Fruit fly (Drosophila melanogaster): ENCODE data around the gene CG7920.

The CG7920 gene

DNA sequence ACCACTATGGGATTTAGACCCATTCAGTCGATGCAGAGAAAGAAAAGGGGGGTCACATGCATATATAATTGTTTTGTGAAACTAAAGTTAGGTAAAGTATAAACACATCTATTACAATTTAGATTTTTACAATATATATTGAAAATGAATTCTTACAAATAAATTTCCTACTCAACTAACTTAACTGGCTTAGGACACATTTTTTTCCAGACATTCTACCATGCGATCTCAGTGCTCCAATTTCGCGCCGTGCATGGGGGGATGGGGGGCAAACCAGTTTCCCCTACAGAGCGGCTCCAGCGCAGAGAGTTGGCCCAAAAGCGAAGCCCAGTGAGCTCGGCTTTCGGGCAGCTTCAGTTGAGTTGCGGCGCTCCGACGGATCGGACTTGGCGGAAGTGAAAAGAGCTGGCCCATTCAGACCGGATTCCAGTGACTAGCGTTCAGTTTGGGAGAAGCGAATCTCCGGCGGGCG lies 32.0 kb downstream of the CG7920 start, which contains the start of gene CG7896 (continued):
- peak; percentile 21 for TF ChIP-seq CG16815 (GFP tag; optimal IDR thresholded peaks at IDR 0.05)
- TF ChIP-seq B-H1 (GFP tag; IDR thresholded peaks at IDR 0.05): peak; percentile 57; the same call in 2 of the 3 replicates
- peak; percentile 59 for TF ChIP-seq CG18619 (GFP tag; optimal IDR thresholded peaks at IDR 0.05)
- TF ChIP-seq vvl (GFP tag; IDR thresholded peaks at IDR 0.05): peak; percentile 90
- TF ChIP-seq Side (GFP tag; optimal IDR thresholded peaks at IDR 0.05): no peak
- no peak for TF ChIP-seq unc-4 (GFP tag; IDR thresholded peaks at IDR 0.05; ENCODE audit: partially characterized antibody)
- no peak for TF ChIP-seq ERR (GFP tag; optimal IDR thresholded peaks at IDR 0.05)
- peak; percentile 53 for TF ChIP-seq Ets65A (GFP tag)
- TF ChIP-seq Bteb2 (GFP tag; optimal IDR thresholded peaks at IDR 0.05): peak; percentile 10
- no peak for TF ChIP-seq amos (GFP tag; IDR thresholded peaks at IDR 0.05; ENCODE audit: partially characterized antibody)
- TF ChIP-seq Mad (GFP tag; optimal IDR thresholded peaks at IDR 0.05): no peak
- TF ChIP-seq bigmax (GFP tag; optimal IDR thresholded peaks at IDR 0.05): no peak
- TF ChIP-seq p53 (GFP tag; optimal IDR thresholded peaks at IDR 0.05): no peak
- TF ChIP-seq Adf1 (GFP tag; IDR thresholded peaks at IDR 0.05): peak; percentile 31; the same call in 1 of the 2 replicates
- peak; percentile 73 for TF ChIP-seq CG10366 (GFP tag; IDR thresholded peaks at IDR 0.05)
- peak; percentile 67; the same call in 1 of the 2 replicates for TF ChIP-seq ranshi (GFP tag; IDR thresholded peaks at IDR 0.05)
- no peak for TF ChIP-seq knrl (GFP tag; IDR thresholded peaks at IDR 0.05; ENCODE audit: partially characterized antibody)
- no peak for TF ChIP-seq btn (GFP tag; optimal IDR thresholded peaks at IDR 0.05)
- no peak for TF ChIP-seq CkIIα-i1 (GFP tag; IDR thresholded peaks at IDR 0.05)
- peak; percentile 48 for TF ChIP-seq CG6813 (GFP tag; optimal IDR thresholded peaks at IDR 0.05)
- TF ChIP-seq CG43689 (GFP tag; IDR thresholded peaks at IDR 0.05): peak; percentile 49; the same call in 1 of the 2 replicates
- peak; percentile 38 for TF ChIP-seq CG9437 (GFP tag; optimal IDR thresholded peaks at IDR 0.05)
- TF ChIP-seq CG2712 (tag; optimal IDR thresholded peaks at IDR 0.05): peak; percentile 84
- peak; percentile 67 for TF ChIP-seq HHEX (GFP tag; optimal IDR thresholded peaks at IDR 0.05)
- TF ChIP-seq HmgZ (tag; optimal IDR thresholded peaks at IDR 0.05): peak; percentile 26
- 0 out of 2 replicates have a peak, but pooled peaks have one; percentile 38 for TF ChIP-seq Lim3 (GFP tag; IDR thresholded peaks at IDR 0.05)
- TF ChIP-seq tll (GFP tag; optimal IDR thresholded peaks at IDR 0.05): no peak
- TF ChIP-seq HmgD (GFP tag; optimal IDR thresholded peaks at IDR 0.05): no peak
- peak; percentile 10 for TF ChIP-seq Spps (tag; optimal IDR thresholded peaks at IDR 0.05)
- no peak for TF ChIP-seq chif (GFP tag; optimal IDR thresholded peaks at IDR 0.05)
- no peak for TF ChIP-seq CG8089 (GFP tag; optimal IDR thresholded peaks at IDR 0.05)
- no peak for TF ChIP-seq ato (GFP tag; IDR thresholded peaks at IDR 0.05; ENCODE audit: partially characterized antibody)
- TF ChIP-seq CG18764 (GFP tag; optimal IDR thresholded peaks at IDR 0.05): no peak
- TF ChIP-seq CG15514 (GFP tag; optimal IDR thresholded peaks at IDR 0.05): peak; percentile 48
- no peak for TF ChIP-seq NC2β (GFP tag; optimal IDR thresholded peaks at IDR 0.05)
- no peak for TF ChIP-seq dan (GFP tag; IDR thresholded peaks at IDR 0.05)
- TF ChIP-seq emc (GFP tag; optimal IDR thresholded peaks at IDR 0.05): no peak
- TF ChIP-seq MTF-1 (GFP tag; optimal IDR thresholded peaks at IDR 0.05; ENCODE audit: borderline replicate concordance): no peak
- TF ChIP-seq CG30020 (tag; optimal IDR thresholded peaks at IDR 0.05): no peak
- TF ChIP-seq CG4707 (GFP tag; optimal IDR thresholded peaks at IDR 0.05): no peak
- peak; percentile 69 for TF ChIP-seq CG13296 (GFP tag; optimal IDR thresholded peaks at IDR 0.05)
- TF ChIP-seq CG4820 (GFP tag; optimal IDR thresholded peaks at IDR 0.05): peak; percentile 52
- TF ChIP-seq lmd (GFP tag; IDR thresholded peaks at IDR 0.05): peak; percentile 87
- no peak for TF ChIP-seq tna (GFP tag; IDR thresholded peaks at IDR 0.05; ENCODE audit: partially characterized antibody)
- no peak for TF ChIP-seq CG1647 (GFP tag; optimal IDR thresholded peaks at IDR 0.05)
- no peak for TF ChIP-seq cad (GFP tag; optimal IDR thresholded peaks at IDR 0.05)
- TF ChIP-seq Usf (GFP tag; optimal IDR thresholded peaks at IDR 0.05): peak; percentile 41
- TF ChIP-seq lbe (GFP tag; optimal IDR thresholded peaks at IDR 0.05): peak; percentile 87
- TF ChIP-seq h (optimal IDR thresholded peaks at IDR 0.05): no peak
- peak; percentile 4 for TF ChIP-seq Asciz (GFP tag; optimal IDR thresholded peaks at IDR 0.05)
- peak; percentile 47 for TF ChIP-seq lilli (GFP tag; optimal IDR thresholded peaks at IDR 0.05)
